Worm (Caenorhabditis elegans): ENCODE data around the gene R160.12.

Gene R160.12

ce11 chrX:4415289-4415688, 37.7 kb upstream of the R160.12 start:
- TF ChIP-seq fkh-10 (GFP tag; optimal IDR thresholded peaks at IDR 0.05) (peak; percentile 50), snpc-4 (tag; optimal IDR thresholded peaks at IDR 0.05) (no peak), pha-4 (tag; optimal IDR thresholded peaks at IDR 0.05) (no peak), jun-1 (tag; optimal IDR thresholded peaks at IDR 0.05) (no peak)

- no peak for TF ChIP-seq unc-39 (tag; optimal IDR thresholded peaks at IDR 0.05)
- no peak for TF ChIP-seq egl-5 (tag; optimal IDR thresholded peaks at IDR 0.05)
- TF ChIP-seq jun-1 (tag; optimal IDR thresholded peaks at IDR 0.05): no peak
- no peak for TF ChIP-seq nhr-23 (tag; optimal IDR thresholded peaks at IDR 0.05)
- no peak for TF ChIP-seq snpc-4 (tag; optimal IDR thresholded peaks at IDR 0.05)
- no peak for TF ChIP-seq elt-2 (tag; optimal IDR thresholded peaks at IDR 0.05)
- no peak for TF ChIP-seq unc-62 (GFP tag; optimal IDR thresholded peaks at IDR 0.05)
- no peak for TF ChIP-seq nfya-1 (tag; optimal IDR thresholded peaks at IDR 0.05; ENCODE audit: insufficient read depth)
Observed at ce11 chrX:4413206-4413605, 35.6 kb upstream of the R160.12 start.

ce11 chrX:4410280-4410911, 32.8 kb upstream of the R160.12 start:
- TF ChIP-seq nhr-77 (tag; optimal IDR thresholded peaks at IDR 0.05) (no peak), fos-1 (tag; optimal IDR thresholded peaks at IDR 0.05) (no peak)

- TF ChIP-seq nfya-1 (tag; optimal IDR thresholded peaks at IDR 0.05; ENCODE audit: insufficient read depth): no peak
Observed at ce11 chrX:4409591-4410279, 32.1 kb upstream of the R160.12 start.

ce11 chrX:4408466-4408865, 30.9 kb upstream of the R160.12 start:
- TF ChIP-seq eor-1 (tag; optimal IDR thresholded peaks at IDR 0.05): no peak
- TF ChIP-seq lin-39 (tag; optimal IDR thresholded peaks at IDR 0.05): peak; percentile 38
- peak; percentile 17 for TF ChIP-seq nfya-1 (tag; optimal IDR thresholded peaks at IDR 0.05; ENCODE audit: insufficient read depth)
- TF ChIP-seq lin-15B (tag; optimal IDR thresholded peaks at IDR 0.05): no peak
- TF ChIP-seq skn-1 (tag; optimal IDR thresholded peaks at IDR 0.05): no peak
- TF ChIP-seq ztf-4 (tag; optimal IDR thresholded peaks at IDR 0.05): no peak
- TF ChIP-seq mml-1 (tag; optimal IDR thresholded peaks at IDR 0.05): no peak
- TF ChIP-seq aly-2 (tag; optimal IDR thresholded peaks at IDR 0.05): no peak
- TF ChIP-seq mdl-1 (tag; optimal IDR thresholded peaks at IDR 0.05): no peak

- TF ChIP-seq lin-39 (tag; optimal IDR thresholded peaks at IDR 0.05) (peak; percentile 60), unc-62 (GFP tag; optimal IDR thresholded peaks at IDR 0.05) (peak; percentile 29), nhr-67 (tag; optimal IDR thresholded peaks at IDR 0.05) (no peak), snpc-4 (tag; optimal IDR thresholded peaks at IDR 0.05) (no peak), elt-1 (tag; optimal IDR thresholded peaks at IDR 0.05) (peak; percentile 35), nhr-12 (tag; optimal IDR thresholded peaks at IDR 0.05) (no peak), pqm-1 (tag; optimal IDR thresholded peaks at IDR 0.05) (no peak)
Observed at ce11 chrX:4404717-4405116, 27.1 kb upstream of the R160.12 start.

ce11 chrX:4402854-4403253, 25.3 kb upstream of the R160.12 start, which contains the start of gene D1079.1:
Gene D1079.1 (plus strand): TSS chrX:4403154.
- TF ChIP-seq ZK546.5 (tag; optimal IDR thresholded peaks at IDR 0.05): no peak
- TF ChIP-seq snpc-4 (tag; optimal IDR thresholded peaks at IDR 0.05): no peak
- TF ChIP-seq egl-27 (tag; optimal IDR thresholded peaks at IDR 0.05): no peak
- no peak for TF ChIP-seq pqm-1 (tag; optimal IDR thresholded peaks at IDR 0.05)
- no peak for TF ChIP-seq hmg-11 (tag; optimal IDR thresholded peaks at IDR 0.05)
- TF ChIP-seq nhr-23 (tag; optimal IDR thresholded peaks at IDR 0.05): no peak

- no peak for TF ChIP-seq snpc-4 (tag; optimal IDR thresholded peaks at IDR 0.05)
- TF ChIP-seq tbx-2 (tag; optimal IDR thresholded peaks at IDR 0.05): no peak
- no peak for TF ChIP-seq nhr-12 (tag; optimal IDR thresholded peaks at IDR 0.05)
- no peak for TF ChIP-seq nhr-77 (tag; optimal IDR thresholded peaks at IDR 0.05)
- no peak for TF ChIP-seq fkh-2 (tag; optimal IDR thresholded peaks at IDR 0.05)
- no peak for TF ChIP-seq unc-62 (GFP tag; optimal IDR thresholded peaks at IDR 0.05)
- TF ChIP-seq R02D3.7 (tag; optimal IDR thresholded peaks at IDR 0.05): no peak
- no peak for TF ChIP-seq egl-27 (tag; optimal IDR thresholded peaks at IDR 0.05)
- TF ChIP-seq sea-2 (GFP tag; optimal IDR thresholded peaks at IDR 0.05): no peak
- TF ChIP-seq nhr-11 (tag; optimal IDR thresholded peaks at IDR 0.05): no peak
- TF ChIP-seq nfya-1 (tag; optimal IDR thresholded peaks at IDR 0.05; ENCODE audit: insufficient read depth): no peak
- no peak for TF ChIP-seq pqm-1 (tag; optimal IDR thresholded peaks at IDR 0.05)
- no peak for TF ChIP-seq ceh-82 (tag; optimal IDR thresholded peaks at IDR 0.05)
- TF ChIP-seq ztf-4 (tag; optimal IDR thresholded peaks at IDR 0.05): no peak
- no peak for TF ChIP-seq nhr-23 (tag; optimal IDR thresholded peaks at IDR 0.05)
- TF ChIP-seq mdl-1 (tag; optimal IDR thresholded peaks at IDR 0.05): no peak
- no peak for TF ChIP-seq skn-1 (tag; optimal IDR thresholded peaks at IDR 0.05)
Observed at ce11 chrX:4400296-4400695, 22.7 kb upstream of the R160.12 start.

Data from whole organism, L3 larva.